Fruit fly (Drosophila melanogaster) whole organism, embryonic: Measurements from ENCODE around the gene Rchy1.
A peak's percentile ranks its signal among the peaks of the same experiment; 100 is the strongest.

ENCODE experiments used
- CG10209 ChIP-seq: fragments of 200-800 bp; sonication (Bioruptor generic); optimal IDR thresholded peaks from 3 replicates; lab custom pipeline; 2017; ENCODE audit warnings: missing biosample characterization, mild to moderate bottlenecking, missing genetic modification characterization, missing genetic modification reagents
- CG10543 ChIP-seq: fragments of 200-800 bp; sonication (Bioruptor generic); optimal IDR thresholded peaks from 3 replicates; lab custom pipeline; 2017; ENCODE audit warnings: missing biosample characterization, mild to moderate bottlenecking, missing genetic modification characterization, moderate library complexity
- CG11723 ChIP-seq: fragments of 200-800 bp; sonication (Bioruptor generic); optimal IDR thresholded peaks from 2 replicates; lab custom pipeline; 2017; ENCODE audit warnings: missing biosample characterization, mild to moderate bottlenecking, missing genetic modification characterization
- CG12391 ChIP-seq: fragments of 200-800 bp; sonication (Bioruptor generic); optimal IDR thresholded peaks from 3 replicates; lab custom pipeline; 2018; ENCODE audit warnings: missing biosample characterization, mild to moderate bottlenecking, missing genetic modification characterization, moderate library complexity
- CG14860 ChIP-seq: fragments of 200-800 bp; sonication (Bioruptor generic); IDR thresholded peaks from 3 replicates; pipeline ENCODE4 v1.3.6; 2022; ENCODE audit warnings: missing biosample characterization, missing genetic modification characterization; ENCODE audit not compliant: partially characterized antibody
- CG15269 ChIP-seq: fragments of 200-800 bp; sonication (Bioruptor generic); optimal IDR thresholded peaks from 2 replicates; lab custom pipeline; 2018; ENCODE audit warnings: missing biosample characterization, mild to moderate bottlenecking, missing genetic modification characterization, moderate library complexity
- CG1529 ChIP-seq: fragments of 200-800 bp; sonication (Bioruptor generic); optimal IDR thresholded peaks from 3 replicates; lab custom pipeline; 2018; ENCODE audit warnings: missing biosample characterization, missing genetic modification characterization
- CG18262 ChIP-seq: fragments of 200-800 bp; optimal IDR thresholded peaks from 3 replicates; lab custom pipeline; 2019; ENCODE audit warnings: missing biosample characterization, mild to moderate bottlenecking, missing genetic modification characterization, moderate library complexity
- CG2199 ChIP-seq: fragments of 200-800 bp; sonication (Bioruptor generic); IDR thresholded peaks from 3 replicates; pipeline ENCODE4 v1.3.6; 2022; ENCODE audit warnings: missing biosample characterization, missing genetic modification characterization
- CG2678 ChIP-seq: fragments of 200-800 bp; sonication (Bioruptor generic); optimal IDR thresholded peaks from 3 replicates; lab custom pipeline; 2019; ENCODE audit warnings: missing biosample characterization, mild to moderate bottlenecking, missing genetic modification characterization, moderate library complexity
- CG30431 ChIP-seq: fragments of 200-800 bp; sonication (Bioruptor generic); optimal IDR thresholded peaks from 2 replicates; lab custom pipeline; 2017; ENCODE audit warnings: missing biosample characterization, missing genetic modification characterization
- CG31365 ChIP-seq: fragments of 200-800 bp; sonication (Bioruptor generic); optimal IDR thresholded peaks from 2 replicates; lab custom pipeline; 2018; ENCODE audit warnings: missing biosample characterization, mild to moderate bottlenecking, missing genetic modification characterization
- CG33557 ChIP-seq: fragments of 200-800 bp; sonication (Bioruptor generic); optimal IDR thresholded peaks from 2 replicates; lab custom pipeline; 2019; ENCODE audit warnings: missing biosample characterization, mild to moderate bottlenecking, missing genetic modification characterization, moderate library complexity
- CG3847 ChIP-seq: fragments of 200-800 bp; sonication (Bioruptor generic); IDR thresholded peaks from 2 replicates; pipeline ENCODE4 v1.3.6; 2022; ENCODE audit warnings: missing biosample characterization, missing genetic modification characterization
- CG4282 ChIP-seq: fragments of 200-800 bp; sonication (Bioruptor generic); optimal IDR thresholded peaks from 2 replicates; lab custom pipeline; 2016; ENCODE audit warnings: missing biosample characterization, missing genetic modification characterization
- CG7928 ChIP-seq: fragments of 200-800 bp; sonication (Bioruptor generic); optimal IDR thresholded peaks from 2 replicates; lab custom pipeline; 2017; ENCODE audit warnings: missing biosample characterization, mild to moderate bottlenecking, missing genetic modification characterization
- CG8089 ChIP-seq: fragments of 200-800 bp; sonication (Bioruptor generic); optimal IDR thresholded peaks from 3 replicates; lab custom pipeline; 2016; ENCODE audit warnings: missing biosample characterization, missing genetic modification characterization
- CG8281 ChIP-seq: fragments of 200-800 bp; sonication (Bioruptor generic); optimal IDR thresholded peaks from 2 replicates; lab custom pipeline; 2018; ENCODE audit warnings: missing biosample characterization, mild to moderate bottlenecking, missing genetic modification characterization, moderate library complexity
- CG8765 ChIP-seq: fragments of 200-800 bp; sonication (Bioruptor generic); IDR thresholded peaks from 2 replicates; pipeline ENCODE4 v1.3.6; 2022; ENCODE audit warnings: missing biosample characterization, missing genetic modification characterization
- CG9932 ChIP-seq: fragments of 200-800 bp; sonication (Bioruptor generic); IDR thresholded peaks from 2 replicates; pipeline ENCODE4 v1.3.6; 2022; ENCODE audit warnings: missing biosample characterization, missing genetic modification characterization
- Chrac-16 ChIP-seq: fragments of 200-800 bp; sonication (Bioruptor generic); optimal IDR thresholded peaks from 3 replicates; lab custom pipeline; 2016; ENCODE audit warnings: missing biosample characterization, missing genetic modification characterization
- D19B ChIP-seq: fragments of 200-800 bp; sonication (Bioruptor generic); optimal IDR thresholded peaks from 2 replicates; lab custom pipeline; 2017; ENCODE audit warnings: missing biosample characterization, mild to moderate bottlenecking, missing genetic modification characterization
- Doc2 ChIP-seq: fragments of 200-800 bp; sonication (Bioruptor generic); IDR thresholded peaks from 2 replicates; pipeline ENCODE4 v1.3.6; 2022; ENCODE audit warnings: missing biosample characterization, missing genetic modification characterization
- Doc3 ChIP-seq: fragments of 200-800 bp; sonication (Bioruptor generic); IDR thresholded peaks from 3 replicates; pipeline ENCODE4 v1.3.6; 2022; ENCODE audit warnings: missing biosample characterization, missing genetic modification characterization; ENCODE audit not compliant: partially characterized antibody
- Ets97D ChIP-seq: fragments of 200-800 bp; sonication (Bioruptor generic); optimal IDR thresholded peaks from 3 replicates; lab custom pipeline; 2016; ENCODE audit warnings: missing biosample characterization, missing genetic modification characterization
- Gsc ChIP-seq: fragments of 200-800 bp; sonication (Bioruptor generic); IDR thresholded peaks from 2 replicates; pipeline ENCODE4 v1.3.6; 2022; ENCODE audit warnings: missing biosample characterization, missing genetic modification characterization
- Hr39 ChIP-seq: fragments of >200 bp; optimal IDR thresholded peaks from 2 replicates; lab custom pipeline; 2017
- Mad ChIP-seq: fragments of 200-800 bp; sonication (Bioruptor generic); optimal IDR thresholded peaks from 2 replicates; lab custom pipeline; 2016; ENCODE audit warnings: missing biosample characterization, missing genetic modification characterization
- Myb ChIP-seq: fragments of 200-800 bp; sonication (Bioruptor generic); optimal IDR thresholded peaks from 2 replicates; lab custom pipeline; 2016; ENCODE audit warnings: missing biosample characterization, missing genetic modification characterization
- PHDP ChIP-seq: fragments of 200-800 bp; sonication (Bioruptor generic); optimal IDR thresholded peaks from 3 replicates; lab custom pipeline; 2018; ENCODE audit warnings: missing biosample characterization, mild to moderate bottlenecking, missing genetic modification characterization, moderate library complexity
- Trl ChIP-seq, 3 experiments: fragments of >200 bp in 2 of 3; fragments of 200-800 bp in 1 of 3; sonication (Bioruptor generic) in 1 of 3; optimal IDR thresholded peaks; 2 replicates in 1 of 3; 3 replicates in 2 of 3; lab custom pipeline; 2016 to 2017; ENCODE audit warnings: missing biosample characterization in 1 of 3, missing genetic modification characterization in 1 of 3
- YL-1 ChIP-seq: fragments of 200-800 bp; sonication (Bioruptor generic); optimal IDR thresholded peaks from 3 replicates; lab custom pipeline; 2017; ENCODE audit warnings: missing biosample characterization, mild to moderate bottlenecking, missing genetic modification characterization
- aop ChIP-seq: fragments of 200-800 bp; sonication (Bioruptor generic); IDR thresholded peaks from 2 replicates; pipeline ENCODE4 v1.3.6; 2022; ENCODE audit warnings: missing biosample characterization, missing genetic modification characterization
- cas ChIP-seq: fragments of 200-800 bp; sonication (Bioruptor generic); IDR thresholded peaks from 2 replicates; pipeline ENCODE4 v1.3.6; 2022; ENCODE audit warnings: missing biosample characterization, missing genetic modification characterization
- crp ChIP-seq, 2 experiments: fragments of 200-800 bp; sonication (Bioruptor generic); optimal IDR thresholded peaks; 2 replicates in 1 of 2; 3 replicates in 1 of 2; lab custom pipeline; 2017; ENCODE audit warnings: missing biosample characterization in 2 of 2, missing genetic modification characterization in 2 of 2, mild to moderate bottlenecking in 1 of 2, moderate library complexity in 1 of 2
- cwo ChIP-seq: fragments of 200-800 bp; sonication (Bioruptor generic); optimal IDR thresholded peaks from 3 replicates; lab custom pipeline; 2017; ENCODE audit warnings: missing biosample characterization, missing genetic modification characterization, mild to moderate bottlenecking, moderate library complexity, missing genetic modification reagents
- danr ChIP-seq: fragments of 200-800 bp; sonication (Bioruptor generic); IDR thresholded peaks from 2 replicates; pipeline ENCODE4 v1.3.6; 2022; ENCODE audit warnings: missing biosample characterization, missing genetic modification characterization
- exex ChIP-seq: fragments of 200-800 bp; sonication (Bioruptor generic); optimal IDR thresholded peaks from 4 replicates; lab custom pipeline; 2018; ENCODE audit warnings: missing biosample characterization, mild to moderate bottlenecking, missing genetic modification characterization, moderate library complexity
- eyg ChIP-seq: fragments of 200-800 bp; sonication (Bioruptor generic); optimal IDR thresholded peaks from 3 replicates; lab custom pipeline; 2016; ENCODE audit warnings: missing biosample characterization, missing genetic modification characterization
- fd102C ChIP-seq: fragments of 200-800 bp; sonication (Bioruptor generic); optimal IDR thresholded peaks from 2 replicates; lab custom pipeline; 2018; ENCODE audit warnings: missing biosample characterization, mild to moderate bottlenecking, missing genetic modification characterization, moderate library complexity
- fd96Cb ChIP-seq: fragments of 200-800 bp; sonication (Bioruptor generic); optimal IDR thresholded peaks from 2 replicates; lab custom pipeline; 2018; ENCODE audit warnings: missing biosample characterization, mild to moderate bottlenecking, missing genetic modification characterization, moderate library complexity
- gro ChIP-seq: fragments of 200-800 bp; sonication (Bioruptor generic); optimal IDR thresholded peaks from 2 replicates; lab custom pipeline; 2016; ENCODE audit warnings: missing biosample characterization, missing genetic modification characterization
- hb ChIP-seq: fragments of 200-800 bp; sonication (Bioruptor generic); IDR thresholded peaks from 3 replicates; pipeline ENCODE4 v1.3.6; 2022; ENCODE audit warnings: missing biosample characterization, missing genetic modification characterization; ENCODE audit not compliant: partially characterized antibody
- insv ChIP-seq, 2 experiments: fragments of 200-800 bp; sonication (Bioruptor generic); optimal IDR thresholded peaks; 3 replicates each; lab custom pipeline; 2016 to 2018; ENCODE audit warnings: missing biosample characterization in 2 of 2, missing genetic modification characterization in 2 of 2
- pan ChIP-seq, 4 experiments: fragments of >200 bp in 3 of 4; fragments of 200-800 bp in 1 of 4; sonication (Bioruptor generic) in 1 of 4; optimal IDR thresholded peaks in 3 of 4; IDR thresholded peaks in 1 of 4; 2 replicates each; pipeline versions ENCODE4 v1.3.6 to Lab custom; 2017 to 2022; ENCODE audit warnings: missing biosample characterization in 2 of 4, missing genetic modification characterization in 2 of 4, mixed read lengths in 1 of 4
- peb ChIP-seq: fragments of 200-800 bp; sonication (Bioruptor generic); IDR thresholded peaks from 2 replicates; pipeline ENCODE4 v1.3.6; 2022; ENCODE audit warnings: missing biosample characterization, missing genetic modification characterization
- sc ChIP-seq, 3 experiments: fragments of >200 bp in 2 of 3; fragments of 200-800 bp in 1 of 3; sonication (Bioruptor generic) in 1 of 3; optimal IDR thresholded peaks; 2 replicates in 2 of 3; 3 replicates in 1 of 3; lab custom pipeline; 2017; ENCODE audit warnings: mild to moderate bottlenecking in 1 of 3, missing biosample characterization in 1 of 3, missing genetic modification characterization in 1 of 3, missing genetic modification reagents in 1 of 3
- sd ChIP-seq: fragments of 200-800 bp; sonication (Bioruptor generic); optimal IDR thresholded peaks from 3 replicates; lab custom pipeline; 2018; ENCODE audit warnings: missing biosample characterization, mild to moderate bottlenecking, missing genetic modification characterization, moderate library complexity
- seq ChIP-seq: fragments of 200-800 bp; sonication (Bioruptor generic); IDR thresholded peaks from 2 replicates; pipeline ENCODE4 v1.3.6; 2022; ENCODE audit warnings: missing biosample characterization, missing genetic modification characterization
- vvl ChIP-seq: fragments of 200-800 bp; sonication (Bioruptor generic); IDR thresholded peaks from 2 replicates; pipeline ENCODE4 v1.3.6; 2022; ENCODE audit warnings: missing biosample characterization, missing genetic modification characterization

Rchy1 gene

DNA sequence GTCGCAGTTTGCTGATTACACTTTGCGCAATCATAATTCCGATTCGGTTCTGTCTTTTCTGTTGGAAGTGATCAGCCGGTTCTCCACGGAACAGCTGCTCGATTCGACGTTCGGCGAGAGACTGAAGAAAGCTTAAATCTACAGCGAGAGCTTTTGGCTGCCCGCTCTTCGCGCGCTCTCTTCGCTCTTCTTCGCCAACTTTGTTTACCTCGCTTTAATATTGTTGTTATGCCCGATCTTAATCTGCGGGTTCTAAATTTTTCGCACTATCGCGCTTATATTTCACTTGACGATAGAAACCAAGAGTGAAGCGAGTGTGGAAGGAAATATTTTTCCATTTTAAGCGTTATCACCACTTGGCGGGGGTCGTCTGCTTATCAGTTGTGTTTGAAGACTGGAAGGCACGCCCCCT lies 28.9 kb upstream of the Rchy1 start, which contains the start of gene CG9547 (continued):
- TF ChIP-seq Chrac-16 (GFP tag; lab: Kevin White, UChicago): no peak
- peak; percentile 71 to 84 for TF ChIP-seq Trl (optimal IDR thresholded peaks at IDR 0.05; lab: Kevin White, UChicago)
- TF ChIP-seq Trl (GFP tag; optimal IDR thresholded peaks at IDR 0.05; lab: Kevin White, UChicago): no peak
- TF ChIP-seq CG14860 (GFP tag; lab: Robert Waterston, UW): no peak
- no peak for TF ChIP-seq Myb (GFP tag; lab: Kevin White, UChicago)
- TF ChIP-seq vvl (GFP tag; lab: Robert Waterston, UW): peak; percentile 22; the same call in 1 of the 2 replicates
- TF ChIP-seq CG2678 (tag; lab: Kevin White, UChicago): peak; percentile 15
- no peak for TF ChIP-seq CG33557
- no peak for TF ChIP-seq Mad (GFP tag; lab: Kevin White, UChicago)
- TF ChIP-seq Ets97D: no peak
- no peak for TF ChIP-seq CG30431 (GFP tag; lab: Kevin White, UChicago)
- TF ChIP-seq CG15269 (tag; lab: Kevin White, UChicago): peak; percentile 11
- TF ChIP-seq fd96Cb (tag; lab: Kevin White, UChicago): no peak
- no peak for TF ChIP-seq CG8089 (GFP tag; lab: Kevin White, UChicago)
- TF ChIP-seq CG10209: no peak
- no peak for TF ChIP-seq sc (optimal IDR thresholded peaks at IDR 0.05; lab: Kevin White, UChicago)
- no peak for TF ChIP-seq sc (GFP tag; optimal IDR thresholded peaks at IDR 0.05; lab: Kevin White, UChicago)
- TF ChIP-seq sd (tag; lab: Kevin White, UChicago): peak; percentile 93
- no peak for TF ChIP-seq aop (GFP tag; lab: Robert Waterston, UW)
- no peak for TF ChIP-seq CG2199 (GFP tag; lab: Robert Waterston, UW)
- TF ChIP-seq CG11723 (GFP tag; lab: Kevin White, UChicago): no peak
- no peak for TF ChIP-seq CG3847 (GFP tag; lab: Robert Waterston, UW)
- peak; percentile 4 for TF ChIP-seq YL-1 (GFP tag; lab: Kevin White, UChicago)
- TF ChIP-seq danr (GFP tag; lab: Robert Waterston, UW): no peak
- no peak for TF ChIP-seq Doc2 (GFP tag; lab: Robert Waterston, UW)
- TF ChIP-seq CG18262 (tag; lab: Kevin White, UChicago): no peak
- peak; percentile 70 for TF ChIP-seq CG10543 (GFP tag; lab: Kevin White, UChicago)
- no peak for TF ChIP-seq Doc3 (GFP tag; lab: Robert Waterston, UW)
- TF ChIP-seq pan (optimal IDR thresholded peaks at IDR 0.05; lab: Kevin White, UChicago): no peak
- TF ChIP-seq pan (GFP tag; optimal IDR thresholded peaks at IDR 0.05 in 1 of 2, IDR thresholded peaks at IDR 0.05 in 1 of 2): no peak
- TF ChIP-seq hb (GFP tag; lab: Robert Waterston, UW): no peak
- no peak for TF ChIP-seq seq (GFP tag; lab: Robert Waterston, UW)
- TF ChIP-seq Hr39: no peak
- peak; percentile 26 for TF ChIP-seq cwo
- TF ChIP-seq gro (GFP tag; lab: Kevin White, UChicago): peak; percentile 53
- TF ChIP-seq CG4282 (GFP tag; lab: Kevin White, UChicago): no peak
- TF ChIP-seq CG7928: no peak
- TF ChIP-seq Gsc (GFP tag; lab: Robert Waterston, UW): no peak
- TF ChIP-seq CG31365: peak; percentile 33
- no peak for TF ChIP-seq fd102C (GFP tag; lab: Kevin White, UChicago)
- TF ChIP-seq CG8281: no peak
- TF ChIP-seq PHDP: peak; percentile 44
- TF ChIP-seq insv (GFP tag; optimal IDR thresholded peaks at IDR 0.05; lab: Kevin White, UChicago): no peak
- no peak for TF ChIP-seq CG12391
- TF ChIP-seq exex (tag; lab: Kevin White, UChicago): peak; percentile 82
- TF ChIP-seq crp (GFP tag; optimal IDR thresholded peaks at IDR 0.05; lab: Kevin White, UChicago): peak in 1 of 2 experiments; percentile 68
- TF ChIP-seq D19B (GFP tag; lab: Kevin White, UChicago): no peak
- TF ChIP-seq peb (GFP tag; lab: Robert Waterston, UW): no peak
- TF ChIP-seq CG8765 (GFP tag; lab: Robert Waterston, UW): no peak
- no peak for TF ChIP-seq eyg (GFP tag; lab: Kevin White, UChicago)
- TF ChIP-seq CG1529: no peak
- TF ChIP-seq cas (GFP tag; lab: Robert Waterston, UW): no peak
- peak; percentile 30; the same call in 1 of the 2 replicates for TF ChIP-seq CG9932 (GFP tag; lab: Robert Waterston, UW)
